Worm (Caenorhabditis elegans) whole organism, L4/young adult: ENCODE data around the gene ahsa-1.
"Not testable (repeated sequence)": the region's sequence is repeated elsewhere in the genome, so short reads cannot be mapped to it uniquely, and the experiment has no call there.

Experiments used
- W03F9.2 ChIP-seq: fragments of 150-350 bp; optimal IDR thresholded peaks from 2 replicates; lab custom pipeline; 2014; ENCODE audit warnings: missing biosample characterization, missing genetic modification characterization
- dao-5 ChIP-seq: sonication (generic microtip); optimal IDR thresholded peaks from 2 replicates; lab custom pipeline; 2016; ENCODE audit warnings: missing genotype, missing genetic modification characterization, moderate library complexity, missing compliant biosample characterization
- him-1 ChIP-seq: sonication (generic microtip); optimal IDR thresholded peaks from 2 replicates; lab custom pipeline; 2016; ENCODE audit warnings: missing genotype, missing genetic modification reagents, missing genetic modification characterization, missing compliant biosample characterization

Gene ahsa-1

DNA sequence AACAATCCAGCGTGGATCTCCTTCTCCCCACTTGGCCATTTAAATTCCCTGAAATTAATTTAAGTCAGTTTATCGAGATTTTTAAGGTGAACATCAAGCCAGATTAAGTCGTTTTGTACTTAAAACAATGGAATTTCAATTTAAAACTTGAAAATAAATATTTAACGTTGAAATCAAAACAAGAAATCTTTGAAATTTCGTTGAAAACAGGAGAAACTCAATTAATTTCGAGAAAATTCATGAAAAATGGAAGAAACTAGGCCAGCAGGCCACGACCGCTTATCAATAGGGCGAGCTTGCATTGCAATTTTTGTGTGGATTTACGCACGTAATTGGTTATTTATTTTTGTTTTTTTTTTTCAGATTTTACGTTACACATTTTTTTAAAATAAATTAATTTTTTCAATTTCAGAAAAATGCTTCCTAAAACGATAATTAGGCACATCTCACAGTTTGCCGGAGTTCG, at the start of gene ahsa-1, which contains the start of gene C01G10.7:
TSS of gene ahsa-1 (minus strand) at position 51 of the 466 bp plus-strand sequence.
TSS of gene C01G10.7 (plus strand) at position 413 of the 466 bp plus-strand sequence.
- peak; percentile 88 for TF ChIP-seq him-1 (tag; lab: Kevin White, UChicago)
- no peak for TF ChIP-seq dao-5 (tag; lab: Kevin White, UChicago)
- peak; percentile 96 for TF ChIP-seq W03F9.2 (tag; lab: Kevin White, UChicago)

DNA sequence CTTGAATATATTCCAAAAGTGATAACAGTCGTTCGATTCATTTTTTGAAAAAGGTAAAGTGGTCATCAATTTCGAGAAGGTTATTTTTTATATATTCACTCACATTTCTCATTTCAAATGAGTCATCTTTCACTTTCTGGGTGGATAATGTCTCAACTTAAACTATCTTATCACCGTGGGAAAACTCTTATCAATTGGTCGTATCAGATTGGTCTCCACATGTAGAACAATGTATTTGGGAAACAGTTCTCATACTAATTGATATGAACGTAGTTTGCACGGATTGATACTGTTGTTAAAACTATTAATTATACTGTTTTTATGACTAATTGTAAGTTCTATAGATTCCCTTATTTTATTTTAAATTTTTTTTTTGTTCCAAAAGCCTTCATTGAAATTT, 48.6 kb upstream of the ahsa-1 start:
- TF ChIP-seq dao-5 (tag; lab: Kevin White, UChicago) (no peak), W03F9.2 (tag; lab: Kevin White, UChicago) (no peak), him-1 (tag; lab: Kevin White, UChicago) (no peak)

DNA sequence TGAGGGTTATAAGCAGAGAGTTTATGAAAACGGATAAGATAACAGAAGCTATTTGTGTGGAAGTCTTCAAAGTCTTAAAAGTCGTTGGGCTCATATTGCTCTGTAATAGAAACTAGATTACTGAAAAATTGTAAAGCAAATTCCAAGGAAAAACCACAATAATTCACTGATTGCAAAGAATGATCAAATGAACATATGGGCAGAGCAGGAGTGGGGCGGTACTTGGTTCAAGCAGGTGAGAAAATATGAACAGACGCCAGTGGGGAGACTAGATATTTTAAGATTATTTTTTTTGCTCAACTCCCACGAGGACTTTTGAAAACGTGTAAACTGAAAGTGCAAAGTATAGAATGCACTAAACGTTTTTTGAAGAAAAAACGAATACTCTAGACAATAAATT, 47.2 kb upstream of the ahsa-1 start, which contains the start of gene str-171:
TSS of gene str-171 (minus strand) at position 101 of the 400 bp plus-strand sequence.
- TF ChIP-seq him-1 (tag; lab: Kevin White, UChicago) (no peak), dao-5 (tag; lab: Kevin White, UChicago) (no peak)

DNA sequence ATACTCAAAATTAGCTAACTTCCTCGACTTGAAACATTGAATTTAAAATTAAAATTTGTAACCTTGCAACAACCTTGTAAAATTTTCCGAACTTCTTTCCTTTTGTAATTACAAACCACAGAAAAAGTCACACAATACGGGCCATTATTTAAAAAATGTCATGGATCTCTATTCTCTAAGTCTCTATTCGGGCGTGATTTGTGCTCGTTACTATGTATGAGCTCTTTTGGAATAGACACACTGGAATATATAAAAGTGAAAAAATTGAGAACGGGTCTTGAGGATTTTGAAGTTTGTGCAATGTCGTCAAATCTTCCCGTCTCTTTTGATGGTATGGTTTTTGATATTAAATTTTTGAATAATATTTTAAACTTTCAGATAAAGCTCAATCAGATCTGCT, 42.8 kb upstream of the ahsa-1 start, which contains the start of gene srr-7:
TSS of gene srr-7 (plus strand) at position 301 of the 400 bp plus-strand sequence.
- TF ChIP-seq him-1 (tag; lab: Kevin White, UChicago), result no peak
- TF ChIP-seq dao-5 (tag; lab: Kevin White, UChicago), result no peak
- TF ChIP-seq W03F9.2 (tag; lab: Kevin White, UChicago), result no peak

DNA sequence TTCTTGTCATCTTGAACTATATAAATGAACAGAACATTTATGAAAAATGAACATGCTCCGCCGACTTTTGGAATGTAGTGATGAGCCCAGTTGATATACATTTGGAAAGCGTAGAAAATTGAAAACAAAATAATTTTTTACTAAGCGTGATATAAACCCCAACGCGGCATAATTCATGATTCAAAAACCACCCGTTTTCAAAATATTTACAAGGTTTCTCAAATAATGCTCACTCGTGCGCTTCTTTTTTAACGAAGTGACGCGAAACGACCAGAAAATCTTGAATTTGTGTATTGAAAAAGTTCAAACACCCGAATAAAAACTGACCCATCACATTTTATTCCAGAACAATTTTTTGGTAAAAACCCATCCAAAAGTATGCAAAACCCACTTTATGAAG, 42.2 kb upstream of the ahsa-1 start, which contains the start of gene srj-27:
TSS of gene srj-27 (minus strand) at position 101 of the 400 bp plus-strand sequence.
- TF ChIP-seq W03F9.2 (tag; lab: Kevin White, UChicago) (no peak), him-1 (tag; lab: Kevin White, UChicago) (no peak), dao-5 (tag; lab: Kevin White, UChicago) (no peak)

DNA sequence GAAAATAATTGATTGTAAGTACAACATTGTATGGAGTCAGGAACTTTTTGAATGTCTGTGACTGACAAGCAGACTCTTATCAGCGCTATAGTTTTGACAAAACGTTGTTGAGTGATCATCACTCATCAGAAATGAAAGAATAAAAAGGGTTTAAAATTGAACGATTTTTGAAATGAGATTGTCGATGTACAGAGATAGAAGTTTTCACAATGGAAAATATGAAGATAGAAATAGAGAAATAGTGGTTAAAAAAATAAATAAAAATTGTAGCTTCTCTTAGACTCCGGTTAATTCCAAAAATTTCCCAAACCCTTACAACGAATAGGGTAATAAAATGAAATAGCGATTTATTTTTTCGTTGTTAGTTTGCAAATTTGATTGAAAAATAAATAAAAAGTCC, 40.0 kb upstream of the ahsa-1 start, which contains the start of gene ugt-30:
TSS of gene ugt-30 (minus strand) at position 101 of the 400 bp plus-strand sequence.
- not testable (repeated sequence) for TF ChIP-seq dao-5, W03F9.2, him-1 (tag; lab: Kevin White, UChicago)

DNA sequence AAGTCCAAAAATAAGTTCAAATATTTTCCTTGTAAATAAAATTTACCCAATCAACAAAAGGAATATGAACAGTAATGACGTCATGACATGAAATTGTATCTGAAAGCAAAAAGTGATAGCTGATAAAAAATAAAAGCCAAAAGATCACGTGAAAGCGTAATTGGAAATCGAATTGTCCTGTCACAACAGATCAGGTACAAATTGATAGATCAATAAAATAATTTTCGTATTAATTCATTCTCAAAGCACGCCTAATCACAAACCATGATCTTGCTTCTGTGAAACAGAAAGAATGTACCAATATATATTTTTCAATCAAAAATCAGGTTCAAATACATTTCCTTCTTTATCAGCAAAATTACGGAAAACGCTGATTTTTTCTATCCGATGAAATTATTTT, 34.3 kb upstream of the ahsa-1 start, which contains the start of gene flor-1:
TSS of gene flor-1 (minus strand) at position 101 of the 400 bp plus-strand sequence.
- TF ChIP-seq him-1 (tag; lab: Kevin White, UChicago) (no peak), dao-5 (tag; lab: Kevin White, UChicago) (no peak), W03F9.2 (tag; lab: Kevin White, UChicago) (no peak)

DNA sequence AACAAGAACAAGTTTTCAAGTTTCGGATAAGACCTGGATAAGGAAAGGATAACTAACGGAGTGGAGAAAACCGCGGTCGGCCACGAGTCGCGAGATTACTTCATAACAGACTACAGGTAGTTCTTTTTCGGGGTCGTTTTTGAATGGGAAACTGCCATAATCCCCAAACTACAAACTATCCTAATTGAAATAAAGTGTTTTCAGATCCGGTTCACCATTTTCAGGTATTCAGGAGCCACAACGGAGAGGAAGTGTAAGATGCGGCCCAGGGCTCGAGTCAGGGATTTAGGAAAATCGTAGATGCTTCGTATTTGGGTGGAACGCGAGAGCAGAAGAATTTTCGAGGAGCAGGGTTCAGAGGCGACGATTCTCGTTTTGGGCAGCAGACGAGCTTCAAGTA, 30.8 kb upstream of the ahsa-1 start, which contains the start of gene T01G5.8:
TSS of gene T01G5.8 (plus strand) at position 301 of the 400 bp plus-strand sequence.
- not testable (repeated sequence) for TF ChIP-seq him-1, W03F9.2, dao-5 (tag; lab: Kevin White, UChicago)

DNA sequence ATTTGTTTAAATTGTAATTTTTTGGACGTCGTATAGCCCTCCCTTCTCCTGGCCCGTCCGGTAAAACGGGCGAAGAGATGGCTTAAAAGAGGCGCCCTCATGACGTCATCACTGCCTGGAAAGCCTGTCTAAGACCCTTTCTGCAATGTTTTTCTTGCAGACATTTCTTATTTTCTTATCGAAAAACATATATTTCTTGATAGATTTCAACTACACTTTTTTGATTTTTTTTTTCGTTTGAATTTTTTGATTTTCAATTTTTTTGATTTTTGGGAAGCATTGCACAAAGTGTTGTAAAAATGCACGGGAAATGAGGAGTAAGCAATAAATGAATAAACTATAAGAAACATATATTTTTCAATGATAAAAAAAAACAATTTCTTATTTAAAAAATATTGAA, 28.8 kb upstream of the ahsa-1 start, which contains the start of gene T01G5.6:
TSS of gene T01G5.6 (minus strand) at position 101 of the 400 bp plus-strand sequence.
- TF ChIP-seq him-1 (tag; lab: Kevin White, UChicago), result no peak
- no peak for TF ChIP-seq W03F9.2 (tag; lab: Kevin White, UChicago)
- TF ChIP-seq dao-5 (tag; lab: Kevin White, UChicago), result no peak

DNA sequence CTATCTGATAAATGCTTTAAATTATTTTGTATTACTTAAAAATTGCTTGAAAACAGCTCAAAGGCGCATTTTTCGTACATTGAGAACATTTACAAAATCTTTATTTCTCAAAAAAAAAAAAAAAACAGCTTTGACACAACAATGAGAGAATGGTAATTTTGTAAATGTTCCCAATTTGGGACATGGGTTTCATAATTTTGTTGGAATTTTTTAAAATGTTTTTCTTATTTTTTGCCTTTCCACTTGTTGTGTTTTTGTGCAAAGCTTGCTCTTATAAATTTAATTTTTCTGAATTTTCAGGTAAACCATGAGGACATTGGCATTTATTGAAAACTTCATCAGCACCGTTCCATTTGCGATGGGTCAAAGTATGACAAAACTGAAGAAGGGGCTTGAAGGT, 26.5 kb upstream of the ahsa-1 start, which contains the start of gene T01G5.7:
TSS of gene T01G5.7 (plus strand) at position 301 of the 400 bp plus-strand sequence.
- TF ChIP-seq dao-5 (tag; lab: Kevin White, UChicago), result no peak
- TF ChIP-seq W03F9.2 (tag; lab: Kevin White, UChicago), result no peak
- TF ChIP-seq him-1 (tag; lab: Kevin White, UChicago), result no peak

DNA sequence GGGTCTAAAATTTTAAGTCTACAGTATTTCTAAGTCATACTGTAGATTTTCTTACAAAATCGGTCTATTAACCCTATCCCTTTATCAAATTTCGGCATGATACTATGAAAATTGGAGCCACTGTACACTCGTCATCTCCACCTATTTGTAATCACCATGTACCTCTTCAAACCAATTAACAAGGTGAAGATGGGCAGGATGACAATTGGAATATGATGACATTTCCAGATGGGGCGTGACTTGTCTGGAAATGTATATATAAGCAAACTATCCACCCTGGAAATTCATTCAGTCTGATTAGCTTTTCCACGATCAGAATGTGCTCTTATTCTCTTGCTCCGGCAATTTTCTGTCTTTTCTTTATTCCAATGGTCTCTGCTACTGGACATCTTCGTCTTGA, 24.1 kb upstream of the ahsa-1 start, which contains the start of gene Y75B12A.2:
TSS of gene Y75B12A.2 (plus strand) at position 301 of the 400 bp plus-strand sequence.
- TF ChIP-seq dao-5 (tag; lab: Kevin White, UChicago), result no peak

DNA sequence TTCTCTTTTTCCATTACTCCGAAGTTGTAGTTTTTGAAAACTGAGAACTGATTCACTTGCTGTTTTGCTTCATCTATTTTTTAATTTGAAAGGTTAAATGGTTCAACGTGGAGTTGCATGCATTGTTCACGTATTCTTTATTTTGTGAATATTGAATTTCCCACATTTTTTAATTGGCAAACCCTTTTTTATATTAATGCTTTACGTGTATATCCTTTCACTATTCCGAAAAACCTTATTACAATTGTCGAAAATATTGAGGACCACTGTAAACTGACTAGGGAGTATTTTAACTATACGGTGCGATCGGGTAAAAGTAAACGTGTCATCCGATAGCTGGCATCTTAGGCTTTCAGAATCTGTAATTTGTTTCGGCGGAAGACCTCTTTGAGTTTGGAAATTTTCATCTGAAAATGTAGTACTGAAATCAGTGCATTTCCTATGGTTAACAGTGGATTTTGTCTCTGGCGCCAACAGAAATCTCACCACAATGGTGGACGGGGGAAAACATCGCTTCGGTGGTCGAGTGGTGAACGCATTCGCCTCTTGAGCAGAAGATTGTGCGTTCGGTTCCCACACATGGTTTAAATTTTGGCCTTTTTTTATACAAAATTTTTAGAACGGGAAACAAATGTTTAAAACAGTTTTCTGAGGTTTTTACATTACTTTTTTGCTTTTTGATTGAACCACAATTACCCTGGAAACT, 20.9 kb upstream of the ahsa-1 start, which contains the start of gene C01G10.14:
TSS of gene C01G10.14 (minus strand) at position 51 of the 706 bp plus-strand sequence.
- not testable (repeated sequence) for TF ChIP-seq dao-5, W03F9.2, him-1 (tag; lab: Kevin White, UChicago)

DNA sequence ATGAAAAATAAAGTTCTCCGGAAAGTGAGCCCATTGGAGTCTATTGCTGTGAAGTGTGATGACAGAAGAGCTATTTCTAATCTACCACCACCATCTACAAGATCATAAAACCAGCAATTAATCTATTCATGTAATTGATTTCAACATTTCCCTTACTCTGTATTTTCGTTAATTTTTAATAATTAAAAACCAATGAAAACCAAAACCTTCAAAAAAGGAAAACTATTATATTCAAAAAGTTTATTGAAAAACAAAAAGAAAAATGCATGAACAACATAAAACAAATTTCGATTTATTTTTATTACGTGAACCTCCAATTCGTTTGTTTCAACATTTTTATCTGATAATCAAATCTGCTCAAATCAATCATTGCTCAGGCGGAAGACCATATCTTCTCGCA, 14.3 kb upstream of the ahsa-1 start, which contains the start of gene C01G10.1:
TSS of gene C01G10.1 (plus strand) at position 301 of the 400 bp plus-strand sequence.
- TF ChIP-seq W03F9.2 (tag; lab: Kevin White, UChicago), result no peak
- no peak for TF ChIP-seq dao-5 (tag; lab: Kevin White, UChicago)
- no peak for TF ChIP-seq him-1 (tag; lab: Kevin White, UChicago)
